Fruit fly (Drosophila melanogaster) whole organism: ENCODE results near the gene mthl10.

Source experiments
- EcR ChIP-seq, 2 experiments: fragments of >200 bp; optimal IDR thresholded peaks; 2 replicates each; lab custom pipeline; 2017; ENCODE audit warnings: missing biosample characterization in 2 of 2, missing genetic modification characterization in 2 of 2, missing genetic modification reagents in 2 of 2
- pan ChIP-seq: fragments of >200 bp; optimal IDR thresholded peaks from 2 replicates; lab custom pipeline; 2017

dm6 chr3L:357681-358080 lies 15.0 kb upstream of the mthl10 start, which contains the start of gene Roc1b:
- TF ChIP-seq pan (lab: Kevin White, UChicago): no peak
- no peak for TF ChIP-seq EcR (GFP tag; optimal IDR thresholded peaks at IDR 0.05; lab: Kevin White, UChicago)
